Worm (Caenorhabditis elegans) whole organism, L1 larva: ENCODE results near the gene C25G4.3.
A peak's percentile ranks its signal among the peaks of the same experiment; 100 is the strongest.

Experiments used
- C04F5.9 ChIP-seq: sonication (generic microtip); optimal IDR thresholded peaks from 2 replicates; lab custom pipeline; 2016; ENCODE audit warnings: missing genetic modification characterization, missing compliant biosample characterization
- Y116A8C.19 ChIP-seq: sonication (generic microtip); optimal IDR thresholded peaks from 2 replicates; lab custom pipeline; 2016; ENCODE audit warnings: missing compliant biosample characterization, missing genetic modification characterization, borderline replicate concordance
- ama-1 ChIP-seq: fragments of 150-350 bp; optimal IDR thresholded peaks from 2 replicates; lab custom pipeline; 2014
- ceh-63 ChIP-seq: fragments of 200-800 bp; sonication (Bioruptor generic); optimal IDR thresholded peaks from 2 replicates; lab custom pipeline; 2018; ENCODE audit warnings: mild to moderate bottlenecking, missing genetic modification characterization, missing compliant biosample characterization
- ceh-8 ChIP-seq: fragments of 200-800 bp; sonication (Bioruptor generic); optimal IDR thresholded peaks from 2 replicates; lab custom pipeline; 2018; ENCODE audit warnings: mild to moderate bottlenecking, missing genetic modification characterization, moderate library complexity, missing compliant biosample characterization
- ceh-82 ChIP-seq, 3 experiments: fragments of 150-350 bp in 1 of 3; sonication (generic microtip) in 2 of 3; optimal IDR thresholded peaks; 2 replicates each; lab custom pipeline; 2014 to 2017; ENCODE audit warnings: missing biosample characterization in 3 of 3, missing genetic modification characterization in 3 of 3
- ceh-88 ChIP-seq: fragments of 200-800 bp; sonication (Bioruptor generic); IDR thresholded peaks from 2 replicates; pipeline ENCODE4 v1.3.6; 2022; ENCODE audit warnings: missing genetic modification characterization, missing compliant biosample characterization
- ces-1 ChIP-seq: fragments of 150-350 bp; optimal IDR thresholded peaks from 2 replicates; lab custom pipeline; 2014; ENCODE audit warnings: missing biosample characterization, missing genetic modification reagents, missing genetic modification characterization
- dsc-1 ChIP-seq: sonication (generic microtip); optimal IDR thresholded peaks from 2 replicates; lab custom pipeline; 2016; ENCODE audit warnings: mild to moderate bottlenecking, missing genetic modification characterization, missing compliant biosample characterization
- efl-1 ChIP-seq, 4 experiments: fragments of 150-350 bp; optimal IDR thresholded peaks in 3 of 4; peaks in 1 of 4; 1 replicate in 1 of 4; 2 replicates in 3 of 4; lab custom pipeline; 2014; ENCODE audit warnings: missing biosample characterization in 2 of 4, missing genetic modification characterization in 2 of 4, missing genetic modification reagents in 2 of 4
- efl-3 ChIP-seq: fragments of 200-800 bp; sonication (Bioruptor generic); optimal IDR thresholded peaks from 2 replicates; lab custom pipeline; 2018; ENCODE audit warnings: mild to moderate bottlenecking, missing genetic modification characterization, missing compliant biosample characterization
- egl-13 ChIP-seq: sonication (generic microtip); optimal IDR thresholded peaks from 2 replicates; lab custom pipeline; 2016; ENCODE audit warnings: missing genotype, missing genetic modification reagents, missing genetic modification characterization, missing compliant biosample characterization
- egl-27 ChIP-seq, 2 experiments: fragments of 150-350 bp in 1 of 2; sonication (generic microtip); optimal IDR thresholded peaks; 3 replicates each; lab custom pipeline; 2017 to 2018; ENCODE audit warnings: missing biosample characterization in 2 of 2, missing genetic modification characterization in 2 of 2, missing genetic modification reagents in 2 of 2
- elt-2 ChIP-seq: sonication (generic microtip); optimal IDR thresholded peaks from 2 replicates; lab custom pipeline; 2016; ENCODE audit warnings: missing genetic modification characterization, mild to moderate bottlenecking, inconsistent platforms, missing compliant biosample characterization, missing genetic modification reagents
- fkh-10 ChIP-seq: sonication (generic microtip); optimal IDR thresholded peaks from 2 replicates; lab custom pipeline; 2017; ENCODE audit warnings: missing biosample characterization, missing genetic modification reagents, missing genetic modification characterization
- grh-1 ChIP-seq: fragments of 200-800 bp; sonication (Bioruptor generic); IDR thresholded peaks from 2 replicates; pipeline ENCODE4 v1.3.6; 2022; ENCODE audit warnings: missing genetic modification reagents, missing genetic modification characterization, missing compliant biosample characterization
- hlh-17 ChIP-seq: fragments of 200-800 bp; sonication (Bioruptor generic); optimal IDR thresholded peaks from 2 replicates; lab custom pipeline; 2018; ENCODE audit warnings: missing genetic modification characterization, mild to moderate bottlenecking, missing compliant biosample characterization, moderate library complexity, borderline replicate concordance
- hlh-4 ChIP-seq: sonication (generic microtip); optimal IDR thresholded peaks from 2 replicates; lab custom pipeline; 2016; ENCODE audit warnings: mild to moderate bottlenecking, missing genetic modification characterization, missing compliant biosample characterization
- hpl-2 ChIP-seq: fragments of 150-350 bp; optimal IDR thresholded peaks from 2 replicates; lab custom pipeline; 2014; ENCODE audit warnings: missing biosample characterization, missing genetic modification reagents, missing genetic modification characterization
- jun-1 ChIP-seq: fragments of 150-350 bp; optimal IDR thresholded peaks from 2 replicates; lab custom pipeline; 2014; ENCODE audit warnings: missing biosample characterization, missing genetic modification reagents, missing genetic modification characterization
- lir-3 ChIP-seq: sonication (generic microtip); optimal IDR thresholded peaks from 2 replicates; lab custom pipeline; 2016; ENCODE audit warnings: mild to moderate bottlenecking, missing genetic modification characterization, moderate library complexity, missing compliant biosample characterization; ENCODE audit not compliant: poor library complexity
- lsy-2 ChIP-seq, 2 experiments: fragments of 150-350 bp; optimal IDR thresholded peaks; 2 replicates each; lab custom pipeline; 2014; ENCODE audit warnings: missing biosample characterization in 2 of 2, missing genetic modification characterization in 2 of 2
- nhr-19 ChIP-seq: fragments of 200-800 bp; sonication (Bioruptor generic); conservative IDR thresholded peaks from 2 replicates; pipeline ENCODE4 v1.3.6; 2022; ENCODE audit warnings: missing genetic modification characterization, missing compliant biosample characterization
- nhr-47 ChIP-seq: sonication (generic microtip); optimal IDR thresholded peaks from 2 replicates; lab custom pipeline; 2016; ENCODE audit warnings: mild to moderate bottlenecking, missing genetic modification characterization, moderate library complexity, missing compliant biosample characterization
- pag-3 ChIP-seq: sonication (generic microtip); optimal IDR thresholded peaks from 2 replicates; lab custom pipeline; 2017; ENCODE audit warnings: missing genetic modification characterization, mild to moderate bottlenecking, missing compliant biosample characterization, antibody characterized with exemption, borderline replicate concordance; ENCODE audit not compliant: insufficient read depth
- pqm-1 ChIP-seq: sonication (generic microtip); optimal IDR thresholded peaks from 3 replicates; lab custom pipeline; 2017; ENCODE audit warnings: missing biosample characterization, missing genetic modification characterization
- snpc-4 ChIP-seq: fragments of 150-350 bp; optimal IDR thresholded peaks from 2 replicates; lab custom pipeline; 2014; ENCODE audit warnings: missing biosample characterization, missing genetic modification characterization
- sox-4 ChIP-seq: sonication (generic microtip); optimal IDR thresholded peaks from 2 replicates; lab custom pipeline; 2016; ENCODE audit warnings: missing genetic modification characterization, missing compliant biosample characterization
- tbx-2 ChIP-seq: sonication (generic microtip); optimal IDR thresholded peaks from 2 replicates; lab custom pipeline; 2016; ENCODE audit warnings: missing genetic modification characterization, missing compliant biosample characterization
- tlp-1 ChIP-seq: fragments of 150-350 bp; optimal IDR thresholded peaks from 2 replicates; lab custom pipeline; 2014; ENCODE audit warnings: missing biosample characterization, missing genetic modification characterization
- unc-86 ChIP-seq: sonication (generic microtip); optimal IDR thresholded peaks from 2 replicates; lab custom pipeline; 2016; ENCODE audit warnings: missing genetic modification characterization, missing compliant biosample characterization
- unc-98 ChIP-seq: fragments of 200-800 bp; sonication (Bioruptor generic); IDR thresholded peaks from 2 replicates; pipeline ENCODE4 v1.3.6; 2022; ENCODE audit warnings: missing genetic modification characterization, missing compliant biosample characterization
- zag-1 ChIP-seq: fragments of 150-350 bp; optimal IDR thresholded peaks from 2 replicates; lab custom pipeline; 2014; ENCODE audit warnings: missing biosample characterization, missing genetic modification characterization
- ztf-4 ChIP-seq: fragments of 150-350 bp; optimal IDR thresholded peaks from 2 replicates; lab custom pipeline; 2014; ENCODE audit warnings: missing biosample characterization, missing genetic modification characterization

The C25G4.3 gene

DNA sequence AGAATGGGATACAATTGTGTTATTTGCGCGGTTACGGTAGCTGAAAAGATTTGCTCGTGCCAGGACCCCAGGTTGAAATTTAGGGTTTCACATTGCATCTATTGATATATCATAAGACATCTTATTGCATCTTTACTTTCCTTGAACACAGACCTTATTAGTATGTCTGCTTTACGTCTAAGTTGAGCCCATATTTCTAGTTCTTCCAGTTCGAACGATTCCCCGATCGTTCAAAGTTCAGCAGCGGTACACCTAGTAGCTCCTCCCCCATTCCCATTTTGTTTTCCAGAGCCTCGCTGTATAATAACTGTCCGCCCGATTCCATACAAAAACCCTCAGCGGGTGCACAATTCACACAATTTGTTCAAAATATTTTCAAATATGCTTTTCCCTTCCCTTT is 4.0 kb downstream of the C25G4.3 start, which contains the start of gene C25G4.17:
Gene C25G4.17 (plus strand): TSS at position 301 of the 400 bp plus-strand sequence.
- TF ChIP-seq hlh-17 (no peak), unc-86 (tag; lab: Kevin White, UChicago) (no peak), egl-13 (tag; lab: Kevin White, UChicago) (no peak), C04F5.9 (tag; lab: Kevin White, UChicago) (no peak), unc-98 (GFP tag; lab: Robert Waterston, UW) (no peak), ces-1 (GFP tag; lab: Kevin White, UChicago) (no peak), nhr-19 (GFP tag; lab: Robert Waterston, UW) (no peak), hlh-4 (no peak), efl-3 (GFP tag; lab: Kevin White, UChicago) (no peak), ceh-88 (GFP tag; lab: Robert Waterston, UW) (no peak), elt-2 (no peak), nhr-47 (tag; lab: Kevin White, UChicago) (no peak)

DNA sequence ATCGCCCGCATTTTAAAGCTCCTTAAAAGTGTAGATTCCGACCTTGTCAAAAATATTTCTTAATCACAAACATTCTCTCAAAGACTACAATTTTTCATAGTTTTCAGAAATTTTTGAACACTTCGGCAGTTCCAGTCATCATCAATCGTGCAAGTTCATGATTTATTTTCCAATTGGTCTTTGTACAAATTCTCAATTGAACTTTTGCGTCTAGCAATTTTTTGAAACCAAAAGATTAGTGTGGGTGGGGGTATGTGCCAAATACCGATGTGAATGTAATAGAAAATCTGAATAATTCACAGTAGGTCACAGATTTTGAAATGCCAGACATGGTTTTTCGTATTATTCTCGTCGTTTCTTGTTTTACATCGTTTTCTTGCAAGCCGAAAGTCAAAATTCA is 7.3 kb downstream of the C25G4.3 start, which contains the start of gene clec-185:
Gene clec-185 (plus strand): TSS at position 301 of the 400 bp plus-strand sequence.
- TF ChIP-seq unc-86 (tag; lab: Kevin White, UChicago) (no peak), ceh-82 (tag; optimal IDR thresholded peaks at IDR 0.05; lab: Kevin White, UChicago) (no peak), nhr-19 (GFP tag; lab: Robert Waterston, UW) (no peak), tbx-2 (tag; lab: Kevin White, UChicago) (no peak), ceh-63 (GFP tag; lab: Kevin White, UChicago) (no peak), jun-1 (tag; lab: Kevin White, UChicago) (no peak), efl-1 (optimal IDR thresholded peaks at IDR 0.05; lab: Kevin White, UChicago) (no peak), efl-1 (GFP tag; optimal IDR thresholded peaks at IDR 0.05 in 1 of 2; lab: Kevin White, UChicago) (peak in 1 of 2 experiments; percentile 79), dsc-1 (tag; lab: Kevin White, UChicago) (no peak), hpl-2 (GFP tag; lab: Kevin White, UChicago) (no peak)
- TF ChIP-seq, all 84 proteins: peak for 1

DNA sequence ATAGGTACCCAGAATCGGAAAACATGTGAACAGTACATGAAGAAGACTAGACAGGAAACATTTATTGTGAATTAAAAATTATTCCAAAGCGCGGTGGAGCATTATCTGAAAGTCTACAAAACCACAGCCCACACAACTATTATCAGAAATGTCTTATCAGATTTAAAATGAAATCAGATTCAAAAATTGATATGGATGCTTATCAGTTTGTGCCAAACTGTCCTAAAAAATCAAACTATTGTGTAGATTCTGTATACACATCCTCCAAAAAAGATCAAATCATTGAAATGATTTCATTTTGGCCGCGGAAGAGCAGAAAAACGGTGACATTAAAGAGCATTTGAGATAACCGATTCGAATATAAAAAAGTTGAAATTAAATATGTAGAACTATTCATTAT is 10.2 kb downstream of the C25G4.3 start, which contains the start of gene irg-4:
Gene irg-4 (plus strand): TSS at position 392 of the 400 bp plus-strand sequence.
- no peak for TF ChIP-seq snpc-4 (tag; lab: Kevin White, UChicago)
- TF ChIP-seq ceh-8 = no peak
- TF ChIP-seq pag-3 (tag; lab: Kevin White, UChicago) = no peak
- no peak for TF ChIP-seq Y116A8C.19
- no peak for TF ChIP-seq C04F5.9 (tag; lab: Kevin White, UChicago)
- TF ChIP-seq ama-1 = no peak
- no peak for TF ChIP-seq ceh-82 (tag; optimal IDR thresholded peaks at IDR 0.05; lab: Kevin White, UChicago)
- TF ChIP-seq sox-4 (tag; lab: Kevin White, UChicago) = no peak
- TF ChIP-seq lsy-2 (tag; optimal IDR thresholded peaks at IDR 0.05; lab: Kevin White, UChicago) = no peak
- TF ChIP-seq lir-3 (tag; lab: Kevin White, UChicago) = no peak
- TF ChIP-seq egl-27 (tag; optimal IDR thresholded peaks at IDR 0.05; lab: Kevin White, UChicago) = no peak
- no peak for TF ChIP-seq ztf-4 (tag; lab: Kevin White, UChicago)
- peak; percentile 97 for TF ChIP-seq elt-2
- TF ChIP-seq zag-1 (tag; lab: Kevin White, UChicago) = no peak
- TF ChIP-seq tlp-1 (tag; lab: Kevin White, UChicago) = peak; percentile 88
- no peak for TF ChIP-seq fkh-10 (GFP tag; lab: Kevin White, UChicago)
- TF ChIP-seq hlh-17 = no peak
- peak; percentile 4 for TF ChIP-seq pqm-1

DNA sequence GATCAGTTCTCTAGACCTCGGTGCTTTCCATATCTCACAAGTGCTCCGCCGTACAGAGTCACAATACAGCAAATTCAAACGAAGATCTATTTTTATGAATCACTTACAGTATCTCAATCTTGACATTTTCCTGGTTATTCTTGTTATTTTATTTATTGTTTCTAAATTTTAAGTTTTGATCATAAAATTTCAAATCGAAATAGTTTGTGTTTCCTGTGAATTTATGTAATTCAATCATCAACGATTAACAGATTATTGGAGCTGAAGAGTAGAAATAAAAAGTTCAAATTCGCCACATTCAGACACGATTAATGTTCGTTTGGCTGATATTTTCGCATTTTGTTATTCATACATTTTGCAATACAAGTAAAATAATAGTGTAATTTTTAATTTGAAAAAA is 13.3 kb downstream of the C25G4.3 start, which contains the start of gene clec-184:
Gene clec-184 (plus strand): TSS at position 301 of the 400 bp plus-strand sequence.
- no peak for TF ChIP-seq hlh-4
- no peak for TF ChIP-seq grh-1 (GFP tag; lab: Robert Waterston, UW)
